Fruit fly (Drosophila melanogaster) whole organism, embryonic: ENCODE results near the gene CG6345.

ENCODE experiments used
- Bgb ChIP-seq: fragments of 200-800 bp; sonication (Bioruptor generic); IDR thresholded peaks from 2 replicates; pipeline ENCODE4 v1.3.6; 2022; ENCODE audit warnings: missing biosample characterization, missing genetic modification characterization; ENCODE audit not compliant: partially characterized antibody
- Blimp-1 ChIP-seq: fragments of 200-800 bp; sonication (Bioruptor generic); optimal IDR thresholded peaks from 3 replicates; lab custom pipeline; 2018; ENCODE audit warnings: missing biosample characterization, missing genetic modification characterization, mild to moderate bottlenecking, moderate library complexity, missing genetic modification reagents
- Bteb2 ChIP-seq: fragments of 200-800 bp; sonication (Bioruptor generic); optimal IDR thresholded peaks from 2 replicates; lab custom pipeline; 2016; ENCODE audit warnings: missing biosample characterization, missing genetic modification characterization
- CG10147 ChIP-seq: fragments of 200-800 bp; sonication (Bioruptor generic); optimal IDR thresholded peaks from 2 replicates; lab custom pipeline; 2019; ENCODE audit warnings: missing biosample characterization, mild to moderate bottlenecking, missing genetic modification characterization, moderate library complexity
- CG10209 ChIP-seq: fragments of 200-800 bp; sonication (Bioruptor generic); optimal IDR thresholded peaks from 3 replicates; lab custom pipeline; 2017; ENCODE audit warnings: missing biosample characterization, mild to moderate bottlenecking, missing genetic modification characterization, missing genetic modification reagents
- CG10462 ChIP-seq: fragments of 200-800 bp; sonication (Bioruptor generic); optimal IDR thresholded peaks from 2 replicates; lab custom pipeline; 2016; ENCODE audit warnings: missing biosample characterization, missing genetic modification characterization
- CG10543 ChIP-seq: fragments of 200-800 bp; sonication (Bioruptor generic); optimal IDR thresholded peaks from 3 replicates; lab custom pipeline; 2017; ENCODE audit warnings: missing biosample characterization, mild to moderate bottlenecking, missing genetic modification characterization, moderate library complexity
- CG10565 ChIP-seq: fragments of 200-800 bp; sonication (Bioruptor generic); optimal IDR thresholded peaks from 3 replicates; lab custom pipeline; 2016; ENCODE audit warnings: missing biosample characterization, mild to moderate bottlenecking, missing genetic modification characterization
- CG12299 ChIP-seq: fragments of 200-800 bp; sonication (Bioruptor generic); optimal IDR thresholded peaks from 2 replicates; lab custom pipeline; 2018; ENCODE audit warnings: missing biosample characterization, mild to moderate bottlenecking, missing genetic modification characterization
- CG13296 ChIP-seq: fragments of 200-800 bp; sonication (Bioruptor generic); optimal IDR thresholded peaks from 3 replicates; lab custom pipeline; 2018; ENCODE audit warnings: missing biosample characterization, mild to moderate bottlenecking, missing genetic modification characterization
- CG18262 ChIP-seq: fragments of 200-800 bp; optimal IDR thresholded peaks from 3 replicates; lab custom pipeline; 2019; ENCODE audit warnings: missing biosample characterization, mild to moderate bottlenecking, missing genetic modification characterization, moderate library complexity
- CG2712 ChIP-seq: fragments of 200-800 bp; optimal IDR thresholded peaks from 3 replicates; lab custom pipeline; 2019; ENCODE audit warnings: missing biosample characterization, mild to moderate bottlenecking, missing genetic modification characterization, moderate library complexity
- CG3065 ChIP-seq: fragments of 200-800 bp; sonication (Bioruptor generic); optimal IDR thresholded peaks from 2 replicates; lab custom pipeline; 2016; ENCODE audit warnings: missing biosample characterization, missing genetic modification characterization
- CG31365 ChIP-seq: fragments of 200-800 bp; sonication (Bioruptor generic); optimal IDR thresholded peaks from 2 replicates; lab custom pipeline; 2018; ENCODE audit warnings: missing biosample characterization, mild to moderate bottlenecking, missing genetic modification characterization
- CG3163 ChIP-seq: fragments of 200-800 bp; sonication (Bioruptor generic); optimal IDR thresholded peaks from 3 replicates; lab custom pipeline; 2016; ENCODE audit warnings: missing biosample characterization, missing genetic modification characterization
- CG32767 ChIP-seq: fragments of 200-800 bp; sonication (Bioruptor generic); IDR thresholded peaks from 2 replicates; pipeline ENCODE4 v1.3.6; 2022; ENCODE audit warnings: missing biosample characterization, missing genetic modification characterization
- CG7745 ChIP-seq: fragments of 200-800 bp; sonication (Bioruptor generic); optimal IDR thresholded peaks from 2 replicates; lab custom pipeline; 2018; ENCODE audit warnings: missing biosample characterization, mild to moderate bottlenecking, missing genetic modification characterization, moderate library complexity
- CG7963 ChIP-seq: fragments of 200-800 bp; sonication (Bioruptor generic); IDR thresholded peaks from 3 replicates; pipeline ENCODE4 v1.3.6; 2022; ENCODE audit warnings: missing biosample characterization, missing genetic modification characterization; ENCODE audit not compliant: partially characterized antibody
- E2f1 ChIP-seq: fragments of 200-800 bp; sonication (Bioruptor generic); IDR thresholded peaks from 2 replicates; pipeline ENCODE4 v1.3.6; 2022; ENCODE audit warnings: missing biosample characterization, missing genetic modification characterization
- H15 ChIP-seq: fragments of 200-800 bp; sonication (Bioruptor generic); IDR thresholded peaks from 3 replicates; pipeline ENCODE4 v1.3.6; 2022; ENCODE audit warnings: missing biosample characterization, missing genetic modification characterization
- HLH3B ChIP-seq: fragments of 200-800 bp; sonication (Bioruptor generic); IDR thresholded peaks from 2 replicates; pipeline ENCODE4 v1.3.6; 2022; ENCODE audit warnings: missing biosample characterization, missing genetic modification characterization
- NfI ChIP-seq: fragments of 200-800 bp; sonication (Bioruptor generic); optimal IDR thresholded peaks from 3 replicates; lab custom pipeline; 2018; ENCODE audit warnings: missing biosample characterization, mild to moderate bottlenecking, missing genetic modification characterization, moderate library complexity
- Pdp1 ChIP-seq, 2 experiments: fragments of 200-800 bp; sonication (Bioruptor generic); optimal IDR thresholded peaks; 3 replicates each; lab custom pipeline; 2016; ENCODE audit warnings: missing biosample characterization in 2 of 2, missing genetic modification characterization in 2 of 2, mild to moderate bottlenecking in 1 of 2, moderate library complexity in 1 of 2
- Ravus ChIP-seq: fragments of 200-800 bp; sonication (Bioruptor generic); IDR thresholded peaks from 2 replicates; pipeline ENCODE4 v1.3.6; 2022; ENCODE audit warnings: missing biosample characterization, missing genetic modification characterization
- Scr ChIP-seq: fragments of 200-800 bp; sonication (Bioruptor generic); IDR thresholded peaks from 2 replicates; pipeline ENCODE4 v1.3.6; 2022; ENCODE audit warnings: missing biosample characterization, missing genetic modification characterization; ENCODE audit not compliant: partially characterized antibody
- Sin3A ChIP-seq: fragments of >200 bp; optimal IDR thresholded peaks from 2 replicates; lab custom pipeline; 2018
- Six4 ChIP-seq: fragments of 200-800 bp; sonication (Bioruptor generic); optimal IDR thresholded peaks from 2 replicates; lab custom pipeline; 2016; ENCODE audit warnings: missing biosample characterization, missing genetic modification characterization
- ase ChIP-seq: fragments of 200-800 bp; sonication (Bioruptor generic); IDR thresholded peaks from 3 replicates; pipeline ENCODE4 v1.3.6; 2022; ENCODE audit warnings: missing biosample characterization, missing genetic modification characterization
- bowl ChIP-seq: fragments of 200-800 bp; sonication (Bioruptor generic); IDR thresholded peaks from 2 replicates; pipeline ENCODE4 v1.3.6; 2022; ENCODE audit warnings: missing biosample characterization, missing genetic modification characterization
- chm ChIP-seq: fragments of 200-800 bp; sonication (Bioruptor generic); IDR thresholded peaks from 2 replicates; pipeline ENCODE4 v1.3.6; 2022; ENCODE audit warnings: missing biosample characterization, missing genetic modification characterization
- chn ChIP-seq: fragments of 200-800 bp; sonication (Bioruptor generic); optimal IDR thresholded peaks from 2 replicates; lab custom pipeline; 2016; ENCODE audit warnings: missing biosample characterization, missing genetic modification characterization
- emc ChIP-seq: fragments of 200-800 bp; sonication (Bioruptor generic); optimal IDR thresholded peaks from 2 replicates; lab custom pipeline; 2016; ENCODE audit warnings: missing biosample characterization, missing genetic modification characterization
- fru ChIP-seq: fragments of >200 bp; optimal IDR thresholded peaks from 2 replicates; lab custom pipeline; 2017
- ftz-f1 ChIP-seq: fragments of 200-800 bp; sonication (Bioruptor generic); optimal IDR thresholded peaks from 2 replicates; lab custom pipeline; 2016; ENCODE audit warnings: missing biosample characterization, missing genetic modification characterization
- hkb ChIP-seq, 2 experiments: fragments of 200-800 bp in 1 of 2; fragments of >200 bp in 1 of 2; sonication (Bioruptor generic) in 1 of 2; IDR thresholded peaks in 1 of 2; optimal IDR thresholded peaks in 1 of 2; 2 replicates each; pipeline versions ENCODE4 v1.3.6 to Lab custom; 2017 to 2022; ENCODE audit warnings: missing biosample characterization in 1 of 2, missing genetic modification characterization in 1 of 2
- inv ChIP-seq: fragments of 200-800 bp; sonication (Bioruptor generic); IDR thresholded peaks from 2 replicates; pipeline ENCODE4 v1.3.6; 2022; ENCODE audit warnings: missing biosample characterization, missing genetic modification characterization; ENCODE audit not compliant: partially characterized antibody
- jing ChIP-seq: fragments of 200-800 bp; sonication (Bioruptor generic); optimal IDR thresholded peaks from 2 replicates; lab custom pipeline; 2018; ENCODE audit warnings: missing biosample characterization, mild to moderate bottlenecking, missing genetic modification characterization
- lbe ChIP-seq: fragments of 200-800 bp; sonication (Bioruptor generic); optimal IDR thresholded peaks from 2 replicates; lab custom pipeline; 2016; ENCODE audit warnings: missing biosample characterization, mild to moderate bottlenecking, missing genetic modification characterization
- lilli ChIP-seq: fragments of 200-800 bp; sonication (Bioruptor generic); optimal IDR thresholded peaks from 3 replicates; lab custom pipeline; 2016; ENCODE audit warnings: missing biosample characterization, missing genetic modification characterization
- nau ChIP-seq: fragments of 200-800 bp; sonication (Bioruptor generic); optimal IDR thresholded peaks from 3 replicates; lab custom pipeline; 2017; ENCODE audit warnings: missing biosample characterization, mild to moderate bottlenecking, missing genetic modification characterization, missing genetic modification reagents
- nom ChIP-seq: fragments of 200-800 bp; sonication (Bioruptor generic); optimal IDR thresholded peaks from 2 replicates; lab custom pipeline; 2017; ENCODE audit warnings: missing biosample characterization, missing genetic modification characterization, mild to moderate bottlenecking, moderate library complexity, missing genetic modification reagents
- oc ChIP-seq: fragments of 200-800 bp; sonication (Bioruptor generic); optimal IDR thresholded peaks from 2 replicates; lab custom pipeline; 2018; ENCODE audit warnings: missing biosample characterization, mild to moderate bottlenecking, missing genetic modification characterization, moderate library complexity
- otp ChIP-seq: fragments of 200-800 bp; sonication (Bioruptor generic); IDR thresholded peaks from 3 replicates; pipeline ENCODE4, ENCODE4 v1.3.6; 2022; ENCODE audit warnings: missing biosample characterization, missing genetic modification characterization
- ranshi ChIP-seq: fragments of 200-800 bp; sonication (Bioruptor generic); IDR thresholded peaks from 2 replicates; pipeline ENCODE4 v1.3.6; 2022; ENCODE audit warnings: missing biosample characterization, missing genetic modification characterization
- repo ChIP-seq: fragments of 200-800 bp; sonication (Bioruptor generic); optimal IDR thresholded peaks from 2 replicates; lab custom pipeline; 2016; ENCODE audit warnings: missing biosample characterization, missing genetic modification characterization
- sima ChIP-seq: fragments of 200-800 bp; sonication (Bioruptor generic); optimal IDR thresholded peaks from 2 replicates; lab custom pipeline; 2016; ENCODE audit warnings: missing biosample characterization, missing genetic modification characterization
- trh ChIP-seq: fragments of 200-800 bp; sonication (Bioruptor generic); optimal IDR thresholded peaks from 2 replicates; lab custom pipeline; 2016; ENCODE audit warnings: missing biosample characterization, missing genetic modification characterization
- ttk ChIP-seq: fragments of 200-800 bp; sonication (Bioruptor generic); IDR thresholded peaks from 2 replicates; pipeline ENCODE4 v2.1.2; 2022; ENCODE audit warnings: missing biosample characterization, missing genetic modification characterization
- wek ChIP-seq: fragments of 200-800 bp; sonication (Bioruptor generic); optimal IDR thresholded peaks from 3 replicates; lab custom pipeline; 2018; ENCODE audit warnings: missing biosample characterization, mild to moderate bottlenecking, missing genetic modification characterization, moderate library complexity

CG6345 gene

DNA sequence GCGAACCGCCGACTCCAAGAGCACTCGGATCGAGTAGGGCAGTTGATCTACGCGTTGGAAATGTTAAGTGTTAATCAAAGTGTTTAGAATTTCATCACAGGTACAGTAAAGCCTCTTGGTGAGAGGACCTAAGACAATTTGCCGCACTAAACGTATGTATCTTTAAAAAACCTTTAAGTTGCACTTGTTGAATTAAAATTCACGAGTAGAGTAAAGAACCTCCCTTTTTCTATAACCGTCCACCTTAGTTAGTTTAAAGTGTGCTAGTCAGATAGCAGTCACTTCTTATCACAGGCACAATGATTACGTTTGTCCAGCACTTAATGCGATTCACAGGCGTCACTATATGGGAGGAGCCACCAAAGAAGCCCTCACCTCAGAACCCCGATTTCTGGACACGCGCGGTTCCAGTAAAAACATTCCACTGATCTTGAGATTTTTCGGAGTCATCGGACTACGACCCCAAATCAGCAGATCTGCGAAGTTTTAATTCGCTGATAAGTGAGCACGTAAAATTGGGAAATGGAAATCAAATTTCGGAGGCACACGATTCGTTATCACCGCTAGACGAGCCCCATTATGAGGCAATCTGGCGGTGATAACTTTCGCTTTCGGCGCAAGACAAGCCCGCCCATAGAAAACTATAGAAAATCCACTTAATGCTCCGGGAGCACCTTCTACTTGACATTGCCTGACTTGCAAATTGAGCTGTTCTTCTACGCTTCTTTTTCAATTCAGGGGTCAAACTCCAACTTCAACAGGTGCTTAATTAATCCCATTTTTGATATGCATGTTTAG lies 3.9 kb downstream of the CG6345 start (continued):
- TF ChIP-seq Blimp-1 (GFP tag; lab: Kevin White, UChicago) (peak; percentile 79), oc (tag; lab: Kevin White, UChicago) (no peak), ase (0 out of 3 replicates have a peak, but pooled peaks have one; percentile 12), CG7963 (GFP tag; lab: Robert Waterston, UW) (no peak), CG3065 (GFP tag; lab: Kevin White, UChicago) (no peak), otp (no peak), CG31365 (no peak), NfI (GFP tag; lab: Kevin White, UChicago) (peak; percentile 11), ranshi (GFP tag; lab: Robert Waterston, UW) (peak; percentile 61; the same call in 1 of the 2 replicates), jing (GFP tag; lab: Kevin White, UChicago) (no peak), CG10543 (no peak), repo (GFP tag; lab: Kevin White, UChicago) (no peak), ftz-f1 (no peak), nom (GFP tag; lab: Kevin White, UChicago) (no peak), CG2712 (peak; percentile 32), chm (GFP tag; lab: Robert Waterston, UW) (no peak), nau (GFP tag; lab: Kevin White, UChicago) (no peak), E2f1 (GFP tag; lab: Robert Waterston, UW) (peak; percentile 60), CG18262 (tag; lab: Kevin White, UChicago) (no peak), ttk (GFP tag; lab: Robert Waterston, UW) (peak; percentile 71), CG12299 (tag; lab: Kevin White, UChicago) (no peak), lilli (GFP tag; lab: Kevin White, UChicago) (peak; percentile 29), CG10565 (GFP tag; lab: Kevin White, UChicago) (no peak), fru (no peak), Six4 (GFP tag; lab: Kevin White, UChicago) (no peak), inv (GFP tag; lab: Robert Waterston, UW) (no peak), emc (GFP tag; lab: Kevin White, UChicago) (no peak), trh (GFP tag; lab: Kevin White, UChicago) (no peak), Pdp1 (GFP tag; optimal IDR thresholded peaks at IDR 0.05; lab: Kevin White, UChicago) (peak; percentile 52 to 55), CG3163 (GFP tag; lab: Kevin White, UChicago) (no peak), Bteb2 (GFP tag; lab: Kevin White, UChicago) (no peak), Sin3A (lab: Kevin White, UChicago) (no peak), Bgb (GFP tag; lab: Robert Waterston, UW) (no peak), Scr (no peak), wek (no peak), H15 (GFP tag; lab: Robert Waterston, UW) (0 out of 3 replicates have a peak, but pooled peaks have one; percentile 18), CG10147 (GFP tag; lab: Kevin White, UChicago) (no peak), bowl (GFP tag; lab: Robert Waterston, UW) (no peak), Ravus (peak; percentile 15; the same call in 1 of the 2 replicates), CG10209 (GFP tag; lab: Kevin White, UChicago) (no peak), chn (no peak), CG10462 (GFP tag; lab: Kevin White, UChicago) (no peak), sima (no peak), CG32767 (GFP tag; lab: Robert Waterston, UW) (no peak), CG13296 (GFP tag; lab: Kevin White, UChicago) (peak; percentile 63), HLH3B (GFP tag; lab: Robert Waterston, UW) (peak; percentile 55; the same call in 1 of the 2 replicates), CG7745 (tag; lab: Kevin White, UChicago) (no peak), lbe (peak; percentile 74), hkb (optimal IDR thresholded peaks at IDR 0.05; lab: Kevin White, UChicago) (no peak), hkb (GFP tag; IDR thresholded peaks at IDR 0.05; lab: Robert Waterston, UW) (peak; percentile 68)
